Worm (Caenorhabditis elegans): Measurements from ENCODE around the gene thn-2.

The thn-2 gene

ce11 chrIV:12391003-12391637 lies 8.2 kb downstream of the thn-2 start, which contains the start of the genes rps-23 and dpm-3 (continued):
- TF ChIP-seq C08G9.2 (tag; optimal IDR thresholded peaks at IDR 0.05) (peak; percentile 92), nfya-1 (tag; optimal IDR thresholded peaks at IDR 0.05) (peak; percentile 90), Y22D7AL.16 (tag; optimal IDR thresholded peaks at IDR 0.05) (peak; percentile 58), ceh-34 (tag; optimal IDR thresholded peaks at IDR 0.05) (peak; percentile 67), tbx-7 (tag; optimal IDR thresholded peaks at IDR 0.05) (peak; percentile 64), pha-4 (tag; optimal IDR thresholded peaks at IDR 0.05) (no peak), F13H6.1 (tag; optimal IDR thresholded peaks at IDR 0.05) (peak; percentile 37), ceh-6 (GFP tag; optimal IDR thresholded peaks at IDR 0.05) (no peak), ceh-31 (tag; optimal IDR thresholded peaks at IDR 0.05) (peak; percentile 95), K09A11.1 (tag; optimal IDR thresholded peaks at IDR 0.05; ENCODE audit: insufficient read depth) (no peak), mec-3 (tag; optimal IDR thresholded peaks at IDR 0.05; ENCODE audit: borderline replicate concordance) (no peak), pha-2 (tag; optimal IDR thresholded peaks at IDR 0.05) (peak; percentile 65), ceh-2 (tag; optimal IDR thresholded peaks at IDR 0.05) (peak; percentile 90), sdc-2 (tag; optimal IDR thresholded peaks at IDR 0.05) (peak; percentile 6), sox-4 (tag; optimal IDR thresholded peaks at IDR 0.05) (no peak), ceh-19 (GFP tag; optimal IDR thresholded peaks at IDR 0.05) (no peak), hlh-30 (tag; optimal IDR thresholded peaks at IDR 0.05; ENCODE audit: insufficient read depth) (peak; percentile 69), ttx-3 (tag; optimal IDR thresholded peaks at IDR 0.05) (peak; percentile 36), pag-3 (tag; optimal IDR thresholded peaks at IDR 0.05; ENCODE audit: borderline replicate concordance) (no peak), unc-55 (GFP tag; optimal IDR thresholded peaks at IDR 0.05) (peak; percentile 46), madf-2 (tag; optimal IDR thresholded peaks at IDR 0.05) (peak; percentile 72), che-1 (tag; optimal IDR thresholded peaks at IDR 0.05) (peak; percentile 26), ahr-1 (tag; optimal IDR thresholded peaks at IDR 0.05) (no peak), hlh-8 (tag; optimal IDR thresholded peaks at IDR 0.05) (peak; percentile 75), ceh-22 (tag; optimal IDR thresholded peaks at IDR 0.05) (no peak), ceh-45 (GFP tag; IDR thresholded peaks at IDR 0.05) (no peak), elt-4 (tag; optimal IDR thresholded peaks at IDR 0.05) (no peak), ceh-24 (tag; optimal IDR thresholded peaks at IDR 0.05) (no peak)

ce11 chrIV:12396645-12397258 lies 13.8 kb downstream of the thn-2 start:
- TF ChIP-seq elt-2 (tag; optimal IDR thresholded peaks at IDR 0.05) (no peak), ztf-16 (tag; optimal IDR thresholded peaks at IDR 0.05) (no peak), nfya-1 (tag; optimal IDR thresholded peaks at IDR 0.05) (peak; percentile 20), C08G9.2 (tag; optimal IDR thresholded peaks at IDR 0.05) (no peak), ceh-31 (tag; optimal IDR thresholded peaks at IDR 0.05) (peak; percentile 19), ceh-34 (tag; optimal IDR thresholded peaks at IDR 0.05) (no peak), ref-2 (tag; optimal IDR thresholded peaks at IDR 0.05) (peak; percentile 54), unc-42 (tag; optimal IDR thresholded peaks at IDR 0.05) (no peak)

- TF ChIP-seq dve-1 (tag; optimal IDR thresholded peaks at IDR 0.05): no peak
- no peak for TF ChIP-seq hlh-8 (tag; optimal IDR thresholded peaks at IDR 0.05)
- TF ChIP-seq ref-2 (tag; optimal IDR thresholded peaks at IDR 0.05): no peak
Measured at ce11 chrIV:12398437-12398836, 15.5 kb downstream of the thn-2 start, which contains the start of gene acs-20. Gene acs-20, minus strand, starts transcription at chrIV:12398706.

- TF ChIP-seq mec-3 (tag; optimal IDR thresholded peaks at IDR 0.05; ENCODE audit: borderline replicate concordance) (no peak), ceh-18 (tag; optimal IDR thresholded peaks at IDR 0.05) (no peak), dve-1 (tag; optimal IDR thresholded peaks at IDR 0.05) (no peak), elt-2 (tag; optimal IDR thresholded peaks at IDR 0.05) (peak; percentile 96), fax-1 (tag; optimal IDR thresholded peaks at IDR 0.05) (no peak)
Measured at ce11 chrIV:12399983-12400382, 17.0 kb downstream of the thn-2 start.

Measured in whole organism, late embryonic.